Fruit fly (Drosophila melanogaster) whole organism, embryonic: ENCODE measurements around the gene CG31473.

Source experiments
- ATbp ChIP-seq: fragments of 200-800 bp; sonication (Bioruptor generic); optimal IDR thresholded peaks from 2 replicates; lab custom pipeline; 2017; ENCODE audit warnings: missing biosample characterization, mild to moderate bottlenecking, missing genetic modification characterization, missing genetic modification reagents
- Asciz ChIP-seq: fragments of 200-800 bp; sonication (Bioruptor generic); optimal IDR thresholded peaks from 2 replicates; lab custom pipeline; 2017; ENCODE audit warnings: missing biosample characterization, mild to moderate bottlenecking, missing genetic modification characterization, missing genetic modification reagents
- CG10321 ChIP-seq: fragments of 200-800 bp; sonication (Bioruptor generic); IDR thresholded peaks from 2 replicates; pipeline ENCODE4 v1.3.6; 2022; ENCODE audit warnings: missing biosample characterization, missing genetic modification characterization
- CG10543 ChIP-seq: fragments of 200-800 bp; sonication (Bioruptor generic); optimal IDR thresholded peaks from 3 replicates; lab custom pipeline; 2017; ENCODE audit warnings: missing biosample characterization, mild to moderate bottlenecking, missing genetic modification characterization, moderate library complexity
- CG10565 ChIP-seq: fragments of 200-800 bp; sonication (Bioruptor generic); optimal IDR thresholded peaks from 3 replicates; lab custom pipeline; 2016; ENCODE audit warnings: missing biosample characterization, mild to moderate bottlenecking, missing genetic modification characterization
- CG12659 ChIP-seq: fragments of 200-800 bp; sonication (Bioruptor generic); optimal IDR thresholded peaks from 3 replicates; lab custom pipeline; 2017; ENCODE audit warnings: mild to moderate bottlenecking, missing biosample characterization, missing genetic modification reagents, missing genetic modification characterization
- CG13624 ChIP-seq: fragments of 200-800 bp; sonication (Bioruptor generic); optimal IDR thresholded peaks from 2 replicates; lab custom pipeline; 2016; ENCODE audit warnings: missing biosample characterization, missing genetic modification characterization
- CG14050 ChIP-seq: fragments of 200-800 bp; sonication (Bioruptor generic); IDR thresholded peaks from 3 replicates; pipeline ENCODE4 v1.3.6; 2022; ENCODE audit warnings: missing biosample characterization, missing genetic modification characterization
- CG14710 ChIP-seq: fragments of 200-800 bp; sonication (Bioruptor generic); optimal IDR thresholded peaks from 3 replicates; lab custom pipeline; 2019; ENCODE audit warnings: missing biosample characterization, mild to moderate bottlenecking, missing genetic modification characterization, moderate library complexity
- CG30020 ChIP-seq: fragments of 200-800 bp; optimal IDR thresholded peaks from 2 replicates; lab custom pipeline; 2019; ENCODE audit warnings: missing biosample characterization, mild to moderate bottlenecking, missing genetic modification characterization, moderate library complexity
- CG30403 ChIP-seq: fragments of 200-800 bp; sonication (Bioruptor generic); optimal IDR thresholded peaks from 3 replicates; lab custom pipeline; 2016; ENCODE audit warnings: missing biosample characterization, missing genetic modification characterization
- CG34376 ChIP-seq: fragments of 200-800 bp; sonication (Bioruptor generic); optimal IDR thresholded peaks from 2 replicates; lab custom pipeline; 2018; ENCODE audit warnings: missing biosample characterization, mild to moderate bottlenecking, missing genetic modification characterization
- CG34422 ChIP-seq: fragments of 200-800 bp; sonication (Bioruptor generic); IDR thresholded peaks from 3 replicates; pipeline ENCODE4 v1.3.6; 2022; ENCODE audit warnings: missing biosample characterization, missing genetic modification characterization
- CG4328 ChIP-seq: fragments of 200-800 bp; sonication (Bioruptor generic); optimal IDR thresholded peaks from 3 replicates; lab custom pipeline; 2017; ENCODE audit warnings: missing biosample characterization, missing genetic modification reagents, missing genetic modification characterization
- CG6683 ChIP-seq: fragments of 200-800 bp; sonication (Bioruptor generic); optimal IDR thresholded peaks from 2 replicates; lab custom pipeline; 2017; ENCODE audit warnings: missing biosample characterization, mild to moderate bottlenecking, missing genetic modification characterization, missing genetic modification reagents
- CG6791 ChIP-seq: fragments of 200-800 bp; sonication (Bioruptor generic); IDR thresholded peaks from 3 replicates; pipeline ENCODE4 v1.3.6; 2022; ENCODE audit warnings: missing biosample characterization, missing genetic modification characterization; ENCODE audit not compliant: partially characterized antibody
- Fer1 ChIP-seq: fragments of 200-800 bp; sonication (Bioruptor generic); optimal IDR thresholded peaks from 2 replicates; lab custom pipeline; 2017; ENCODE audit warnings: missing biosample characterization, mild to moderate bottlenecking, missing genetic modification characterization
- Fer3 ChIP-seq: fragments of 200-800 bp; sonication (Bioruptor generic); optimal IDR thresholded peaks from 2 replicates; lab custom pipeline; 2018; ENCODE audit warnings: missing biosample characterization, mild to moderate bottlenecking, missing genetic modification characterization, moderate library complexity
- H15 ChIP-seq: fragments of 200-800 bp; sonication (Bioruptor generic); IDR thresholded peaks from 3 replicates; pipeline ENCODE4 v1.3.6; 2022; ENCODE audit warnings: missing biosample characterization, missing genetic modification characterization
- Hr51 ChIP-seq, 2 experiments: fragments of 200-800 bp; sonication (Bioruptor generic); optimal IDR thresholded peaks; 2 replicates in 1 of 2; 3 replicates in 1 of 2; lab custom pipeline; 2016 to 2018; ENCODE audit warnings: missing biosample characterization in 2 of 2, missing genetic modification characterization in 2 of 2, mild to moderate bottlenecking in 1 of 2, moderate library complexity in 1 of 2
- Lpt ChIP-seq: fragments of >200 bp; optimal IDR thresholded peaks from 2 replicates; lab custom pipeline; 2018; ENCODE audit warnings: missing biosample characterization, missing genetic modification characterization
- NC2β ChIP-seq: fragments of 200-800 bp; sonication (Bioruptor generic); optimal IDR thresholded peaks from 2 replicates; lab custom pipeline; 2016; ENCODE audit warnings: missing biosample characterization, missing genetic modification characterization
- Poxn ChIP-seq: fragments of 200-800 bp; sonication (Bioruptor generic); IDR thresholded peaks from 2 replicates; pipeline ENCODE4 v1.3.6; 2022; ENCODE audit warnings: missing biosample characterization, missing genetic modification characterization
- Ssrp ChIP-seq: fragments of 200-800 bp; sonication (Bioruptor generic); optimal IDR thresholded peaks from 2 replicates; lab custom pipeline; 2018; ENCODE audit warnings: missing biosample characterization, mild to moderate bottlenecking, missing genetic modification characterization, moderate library complexity
- ac ChIP-seq: fragments of 200-800 bp; sonication (Bioruptor generic); optimal IDR thresholded peaks from 3 replicates; lab custom pipeline; 2017; ENCODE audit warnings: missing biosample characterization, mild to moderate bottlenecking, missing genetic modification characterization
- crc ChIP-seq: fragments of 200-800 bp; sonication (Bioruptor generic); optimal IDR thresholded peaks from 2 replicates; lab custom pipeline; 2016; ENCODE audit warnings: missing biosample characterization, missing genetic modification characterization
- cwo ChIP-seq: fragments of 200-800 bp; sonication (Bioruptor generic); optimal IDR thresholded peaks from 3 replicates; lab custom pipeline; 2017; ENCODE audit warnings: missing biosample characterization, missing genetic modification characterization, mild to moderate bottlenecking, moderate library complexity, missing genetic modification reagents
- dm ChIP-seq: fragments of 200-800 bp; sonication (Bioruptor generic); optimal IDR thresholded peaks from 3 replicates; lab custom pipeline; 2016; ENCODE audit warnings: missing biosample characterization, missing genetic modification characterization
- dysf ChIP-seq: fragments of 200-800 bp; sonication (Bioruptor generic); IDR thresholded peaks from 3 replicates; pipeline ENCODE4 v1.3.6; 2022; ENCODE audit warnings: missing biosample characterization, missing genetic modification characterization
- ems ChIP-seq: fragments of 200-800 bp; sonication (Bioruptor generic); optimal IDR thresholded peaks from 3 replicates; lab custom pipeline; 2016; ENCODE audit warnings: missing biosample characterization, missing genetic modification characterization
- fd3F ChIP-seq: fragments of 200-800 bp; sonication (Bioruptor generic); optimal IDR thresholded peaks from 2 replicates; lab custom pipeline; 2018; ENCODE audit warnings: missing biosample characterization, mild to moderate bottlenecking, missing genetic modification characterization, moderate library complexity
- fru ChIP-seq: fragments of >200 bp; optimal IDR thresholded peaks from 2 replicates; lab custom pipeline; 2017
- gsb-n ChIP-seq: fragments of 200-800 bp; sonication (Bioruptor generic); optimal IDR thresholded peaks from 3 replicates; lab custom pipeline; 2018; ENCODE audit warnings: missing biosample characterization, mild to moderate bottlenecking, missing genetic modification characterization
- her ChIP-seq: fragments of 200-800 bp; sonication (Bioruptor generic); optimal IDR thresholded peaks from 2 replicates; lab custom pipeline; 2016; ENCODE audit warnings: missing biosample characterization, missing genetic modification characterization
- insv ChIP-seq, 2 experiments: fragments of 200-800 bp; sonication (Bioruptor generic); optimal IDR thresholded peaks; 3 replicates each; lab custom pipeline; 2016 to 2018; ENCODE audit warnings: missing biosample characterization in 2 of 2, missing genetic modification characterization in 2 of 2
- kay ChIP-seq: fragments of 200-800 bp; sonication (Bioruptor generic); optimal IDR thresholded peaks from 2 replicates; lab custom pipeline; 2016; ENCODE audit warnings: missing biosample characterization, missing genetic modification characterization
- klu ChIP-seq: fragments of 200-800 bp; sonication (Bioruptor generic); IDR thresholded peaks from 2 replicates; pipeline ENCODE4 v1.3.6; 2022; ENCODE audit warnings: missing biosample characterization, missing genetic modification characterization
- lab ChIP-seq: fragments of 200-800 bp; sonication (Bioruptor generic); optimal IDR thresholded peaks from 3 replicates; lab custom pipeline; 2017; ENCODE audit warnings: missing biosample characterization, missing genetic modification characterization, mild to moderate bottlenecking, moderate library complexity, missing genetic modification reagents
- luna ChIP-seq: fragments of 200-800 bp; sonication (Bioruptor generic); optimal IDR thresholded peaks from 2 replicates; lab custom pipeline; 2016; ENCODE audit warnings: missing biosample characterization, missing genetic modification characterization
- maf-S ChIP-seq: fragments of 200-800 bp; sonication (Bioruptor generic); optimal IDR thresholded peaks from 2 replicates; lab custom pipeline; 2016; ENCODE audit warnings: missing biosample characterization, missing genetic modification characterization
- nerfin-2 ChIP-seq: fragments of 200-800 bp; sonication (Bioruptor generic); IDR thresholded peaks from 2 replicates; pipeline ENCODE4 v1.3.6; 2022; ENCODE audit warnings: missing biosample characterization, missing genetic modification characterization; ENCODE audit not compliant: partially characterized antibody
- org-1 ChIP-seq: fragments of 200-800 bp; sonication (Bioruptor generic); optimal IDR thresholded peaks from 2 replicates; lab custom pipeline; 2017; ENCODE audit warnings: missing biosample characterization, missing genetic modification characterization
- phol ChIP-seq: fragments of 200-800 bp; sonication (Bioruptor generic); optimal IDR thresholded peaks from 3 replicates; lab custom pipeline; 2018; ENCODE audit warnings: missing biosample characterization, mild to moderate bottlenecking, missing genetic modification characterization, moderate library complexity
- tio ChIP-seq: fragments of 200-800 bp; sonication (Bioruptor generic); optimal IDR thresholded peaks from 2 replicates; lab custom pipeline; 2017; ENCODE audit warnings: missing biosample characterization, missing genetic modification characterization, inconsistent platforms
- trem ChIP-seq: fragments of 200-800 bp; optimal IDR thresholded peaks from 3 replicates; lab custom pipeline; 2019; ENCODE audit warnings: missing biosample characterization, mild to moderate bottlenecking, missing genetic modification characterization, moderate library complexity
- wor ChIP-seq: fragments of 200-800 bp; sonication (Bioruptor generic); IDR thresholded peaks from 2 replicates; pipeline ENCODE4 v1.3.6; 2022; ENCODE audit warnings: missing biosample characterization, missing genetic modification characterization
- zen2 ChIP-seq: fragments of 200-800 bp; sonication (Bioruptor generic); IDR thresholded peaks from 3 replicates; pipeline ENCODE4 v1.3.6; 2022; ENCODE audit warnings: missing biosample characterization, missing genetic modification characterization; ENCODE audit not compliant: partially characterized antibody
- zf30C ChIP-seq: fragments of 200-800 bp; sonication (Bioruptor generic); optimal IDR thresholded peaks from 3 replicates; lab custom pipeline; 2018; ENCODE audit warnings: missing biosample characterization, mild to moderate bottlenecking, missing genetic modification characterization

The CG31473 gene

dm6 chr3R:7809662-7810621, 1.7 kb upstream of the CG31473 start, which contains the start of the genes CG2993 and sgll (continued):
- TF ChIP-seq CG12659 (GFP tag; lab: Kevin White, UChicago) (peak; percentile 81), zen2 (GFP tag; lab: Robert Waterston, UW) (no peak), Fer3 (peak; percentile 88), phol (tag; lab: Kevin White, UChicago) (peak; percentile 84), dysf (peak; percentile 93), Asciz (GFP tag; lab: Kevin White, UChicago) (peak; percentile 35), H15 (GFP tag; lab: Robert Waterston, UW) (peak; percentile 94), CG10321 (GFP tag; lab: Robert Waterston, UW) (peak; percentile 52; the same call in 1 of the 2 replicates), CG4328 (peak; percentile 82), gsb-n (peak; percentile 70), ATbp (GFP tag; lab: Kevin White, UChicago) (peak; percentile 76), dm (GFP tag; lab: Kevin White, UChicago) (peak; percentile 78), Fer1 (GFP tag; lab: Kevin White, UChicago) (peak; percentile 67), wor (GFP tag; lab: Robert Waterston, UW) (peak; percentile 83), nerfin-2 (GFP tag; lab: Robert Waterston, UW) (no peak), CG14050 (peak; percentile 79), CG34376 (GFP tag; lab: Kevin White, UChicago) (peak; percentile 1), tio (GFP tag; lab: Kevin White, UChicago) (peak; percentile 89), CG34422 (GFP tag; lab: Robert Waterston, UW) (peak; percentile 93), org-1 (GFP tag; lab: Kevin White, UChicago) (peak; percentile 83), Poxn (GFP tag; lab: Robert Waterston, UW) (peak; percentile 40; the same call in 1 of the 2 replicates), CG30403 (GFP tag; lab: Kevin White, UChicago) (peak; percentile 96), crc (peak; percentile 69), Lpt (GFP tag; lab: Kevin White, UChicago) (no peak), kay (GFP tag; lab: Kevin White, UChicago) (peak; percentile 84), klu (GFP tag; lab: Robert Waterston, UW) (peak; percentile 82), Hr51 (GFP tag; optimal IDR thresholded peaks at IDR 0.05; lab: Kevin White, UChicago) (peak; percentile 73 to 93), insv (GFP tag; optimal IDR thresholded peaks at IDR 0.05; lab: Kevin White, UChicago) (peak in 1 of 2 experiments; percentile 76), lab (GFP tag; lab: Kevin White, UChicago) (peak; percentile 80), her (GFP tag; lab: Kevin White, UChicago) (peak; percentile 91), luna (GFP tag; lab: Kevin White, UChicago) (peak; percentile 82), zf30C (GFP tag; lab: Kevin White, UChicago) (peak; percentile 75), ac (peak; percentile 68), maf-S (peak; percentile 88), CG30020 (tag; lab: Kevin White, UChicago) (peak; percentile 24), fru (lab: Kevin White, UChicago) (no peak), ems (GFP tag; lab: Kevin White, UChicago) (peak; percentile 84), fd3F (GFP tag; lab: Kevin White, UChicago) (peak; percentile 85), CG10565 (no peak), Ssrp (tag; lab: Kevin White, UChicago) (peak; percentile 76), CG13624 (peak; percentile 91), CG6683 (no peak), CG10543 (GFP tag; lab: Kevin White, UChicago) (peak; percentile 74), CG6791 (peak; percentile 65), trem (peak; percentile 61), cwo (GFP tag; lab: Kevin White, UChicago) (peak; percentile 86), NC2β (GFP tag; lab: Kevin White, UChicago) (peak; percentile 95), CG14710 (tag; lab: Kevin White, UChicago) (no peak)
